Worm (Caenorhabditis elegans) whole organism, L3 larva: ENCODE data around the gene rsf-1.

Experiments used
- ama-1 ChIP-seq: fragments of 150-350 bp; optimal IDR thresholded peaks from 2 replicates; lab custom pipeline; 2018
- ceh-16 ChIP-seq: sonication (generic microtip); optimal IDR thresholded peaks from 2 replicates; lab custom pipeline; 2017; ENCODE audit warnings: missing biosample characterization, missing genetic modification characterization
- ceh-82 ChIP-seq: fragments of 150-350 bp; optimal IDR thresholded peaks from 2 replicates; lab custom pipeline; 2014; ENCODE audit warnings: missing biosample characterization, missing genetic modification characterization
- egl-5 ChIP-seq: fragments of 150-350 bp; optimal IDR thresholded peaks from 2 replicates; lab custom pipeline; 2017; ENCODE audit warnings: missing biosample characterization, missing genetic modification reagents, missing genetic modification characterization, inconsistent platforms
- elt-1 ChIP-seq: fragments of 150-350 bp; optimal IDR thresholded peaks from 2 replicates; lab custom pipeline; 2014; ENCODE audit warnings: missing biosample characterization, missing genetic modification characterization
- fkh-10 ChIP-seq: sonication (generic microtip); optimal IDR thresholded peaks from 2 replicates; lab custom pipeline; 2017; ENCODE audit warnings: missing biosample characterization, missing genetic modification reagents, missing genetic modification characterization
- fos-1 ChIP-seq: fragments of 150-350 bp; optimal IDR thresholded peaks from 2 replicates; lab custom pipeline; 2014; ENCODE audit warnings: missing biosample characterization, missing genetic modification characterization
- nhr-11 ChIP-seq: fragments of 150-350 bp; optimal IDR thresholded peaks from 2 replicates; lab custom pipeline; 2014; ENCODE audit warnings: missing biosample characterization, missing genetic modification characterization
- unc-39 ChIP-seq: sonication (generic microtip); optimal IDR thresholded peaks from 4 replicates; lab custom pipeline; 2017; ENCODE audit warnings: missing biosample characterization, missing genetic modification characterization
- unc-62 ChIP-seq: fragments of 150-350 bp; sonication (generic microtip); optimal IDR thresholded peaks from 4 replicates; lab custom pipeline; 2014; ENCODE audit warnings: missing biosample characterization, missing genetic modification reagents, missing genetic modification characterization
- ztf-11 ChIP-seq: fragments of 150-350 bp; optimal IDR thresholded peaks from 2 replicates; lab custom pipeline; 2014; ENCODE audit warnings: missing biosample characterization, missing genetic modification characterization
- ztf-4 ChIP-seq: fragments of 150-350 bp; optimal IDR thresholded peaks from 2 replicates; lab custom pipeline; 2014; ENCODE audit warnings: missing biosample characterization, missing genetic modification characterization

DNA sequence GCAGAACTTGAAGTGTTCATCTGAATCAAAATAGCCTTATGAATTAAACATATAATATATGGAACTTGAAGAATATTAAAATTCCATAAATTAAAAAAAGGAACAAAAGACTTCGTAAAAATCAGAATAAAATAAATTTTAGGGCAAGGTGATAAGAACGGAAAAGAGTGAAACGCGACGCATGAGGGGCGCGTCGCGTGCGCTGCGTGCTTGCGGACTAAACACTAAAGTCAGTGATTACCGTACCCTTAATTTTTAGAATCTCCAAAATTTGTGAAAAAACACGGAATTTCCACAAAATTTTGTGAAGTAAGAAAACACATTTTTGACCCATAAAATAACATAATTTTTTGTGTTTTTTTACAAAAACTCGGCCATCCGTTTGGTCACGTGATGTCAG is 45.0 kb upstream of the rsf-1 start, which contains the start of gene T05B9.1:
- TF ChIP-seq unc-62 (GFP tag; lab: Kevin White, UChicago) (no peak), unc-39 (tag; lab: Kevin White, UChicago) (no peak), egl-5 (tag; lab: Kevin White, UChicago) (no peak), elt-1 (tag; lab: Kevin White, UChicago) (no peak), ceh-16 (tag; lab: Kevin White, UChicago) (no peak), ceh-82 (tag; lab: Kevin White, UChicago) (no peak), ztf-4 (tag; lab: Kevin White, UChicago) (no peak), nhr-11 (tag; lab: Kevin White, UChicago) (no peak), fkh-10 (GFP tag; lab: Kevin White, UChicago) (no peak), fos-1 (tag; lab: Kevin White, UChicago) (no peak), ama-1 (lab: Kevin White, UChicago) (no peak), ztf-11 (tag; lab: Kevin White, UChicago) (no peak)
